Fruit fly (Drosophila melanogaster) whole organism: Measurements from ENCODE around the gene MED26.
A peak's percentile ranks its signal among the peaks of the same experiment; 100 is the strongest.

Source experiments
- CG8478 ChIP-seq: fragments of >200 bp; optimal IDR thresholded peaks from 2 replicates; lab custom pipeline; 2018; ENCODE audit warnings: inconsistent platforms
- Dll ChIP-seq: fragments of >200 bp; optimal IDR thresholded peaks from 2 replicates; lab custom pipeline; 2017
- EcR ChIP-seq, 2 experiments: fragments of >200 bp; optimal IDR thresholded peaks; 2 replicates each; lab custom pipeline; 2017; ENCODE audit warnings: missing biosample characterization in 2 of 2, missing genetic modification characterization in 2 of 2, missing genetic modification reagents in 2 of 2
- pan ChIP-seq: fragments of >200 bp; optimal IDR thresholded peaks from 2 replicates; lab custom pipeline; 2017
- psq ChIP-seq: fragments of >200 bp; optimal IDR thresholded peaks from 2 replicates; lab custom pipeline; 2017
- usp ChIP-seq: fragments of >200 bp; optimal IDR thresholded peaks from 2 replicates; lab custom pipeline; 2017; ENCODE audit warnings: missing biosample characterization, missing genetic modification characterization, mixed read lengths

The MED26 gene

DNA sequence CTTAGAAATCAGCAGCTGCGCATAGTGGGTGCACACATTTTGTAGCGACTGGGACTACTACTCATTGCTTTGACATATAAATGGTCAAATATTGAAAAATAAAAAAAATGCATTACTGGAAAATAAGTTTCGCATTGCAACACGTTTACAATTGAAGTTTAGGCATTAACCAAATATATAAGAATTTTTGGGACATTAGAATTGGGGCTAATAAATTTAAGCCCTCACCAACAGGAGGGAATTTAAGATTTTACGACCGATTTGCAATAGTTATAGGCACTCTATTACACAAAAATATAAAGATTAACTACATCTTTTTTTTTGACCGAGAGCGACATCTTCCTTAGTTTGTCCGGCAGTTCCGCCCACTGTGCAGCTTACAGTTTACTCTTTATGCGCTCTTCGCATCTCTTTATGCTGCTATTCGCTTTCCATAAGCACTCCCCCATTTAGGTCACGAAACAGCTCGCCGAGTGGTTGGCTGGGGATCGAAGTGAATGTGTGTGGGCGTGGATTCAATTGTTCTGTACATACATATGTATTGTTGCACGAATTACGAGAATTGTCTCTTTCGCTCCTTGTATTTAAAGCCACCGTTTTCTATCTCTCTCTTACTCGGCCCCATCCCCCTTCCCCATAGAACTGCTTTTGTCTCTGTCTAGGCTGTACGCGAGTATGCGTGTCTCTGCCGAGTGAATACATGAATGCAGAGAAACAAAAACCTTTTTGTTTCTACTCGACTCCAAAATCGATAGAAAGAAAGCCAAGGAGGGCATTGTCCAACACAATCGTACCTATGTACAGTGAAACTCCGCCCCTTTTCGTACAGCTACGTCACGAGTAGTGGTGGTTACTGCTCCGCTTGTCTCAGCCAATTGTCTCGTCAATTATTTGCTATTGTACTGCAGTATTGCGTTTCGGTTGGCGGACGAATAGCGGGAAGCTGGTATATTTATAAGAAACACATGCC is 18.9 kb upstream of the MED26 start:
- TF ChIP-seq psq (lab: Kevin White, UChicago): no peak
- TF ChIP-seq CG8478 (lab: Kevin White, UChicago): peak; percentile 28
- TF ChIP-seq EcR (GFP tag; optimal IDR thresholded peaks at IDR 0.05; lab: Kevin White, UChicago): no peak
- no peak for TF ChIP-seq pan
- TF ChIP-seq Dll (lab: Kevin White, UChicago): no peak

DNA sequence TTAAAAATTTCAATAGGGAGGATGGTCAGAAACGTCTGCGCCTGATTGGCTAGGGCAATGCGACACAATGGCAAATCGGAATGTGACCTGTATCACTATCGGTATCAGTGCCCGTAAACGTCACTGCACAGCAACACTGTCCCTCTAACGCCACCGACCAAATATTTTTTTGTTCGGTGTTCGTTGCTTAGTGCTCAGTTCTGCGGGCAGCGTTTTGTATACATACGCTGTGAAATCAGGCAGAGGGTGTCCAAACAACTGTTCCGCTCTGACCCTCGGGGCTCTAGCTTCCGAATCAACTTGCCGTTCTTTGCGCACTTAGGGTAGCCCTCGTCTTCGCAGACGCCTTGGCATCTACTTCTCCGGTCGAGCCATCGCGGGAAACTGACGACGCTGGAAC is 18.2 kb upstream of the MED26 start:
- TF ChIP-seq EcR (GFP tag; optimal IDR thresholded peaks at IDR 0.05; lab: Kevin White, UChicago) (no peak), CG8478 (lab: Kevin White, UChicago) (no peak), Dll (lab: Kevin White, UChicago) (no peak), usp (GFP tag; lab: Kevin White, UChicago) (no peak), pan (no peak), psq (lab: Kevin White, UChicago) (no peak)

DNA sequence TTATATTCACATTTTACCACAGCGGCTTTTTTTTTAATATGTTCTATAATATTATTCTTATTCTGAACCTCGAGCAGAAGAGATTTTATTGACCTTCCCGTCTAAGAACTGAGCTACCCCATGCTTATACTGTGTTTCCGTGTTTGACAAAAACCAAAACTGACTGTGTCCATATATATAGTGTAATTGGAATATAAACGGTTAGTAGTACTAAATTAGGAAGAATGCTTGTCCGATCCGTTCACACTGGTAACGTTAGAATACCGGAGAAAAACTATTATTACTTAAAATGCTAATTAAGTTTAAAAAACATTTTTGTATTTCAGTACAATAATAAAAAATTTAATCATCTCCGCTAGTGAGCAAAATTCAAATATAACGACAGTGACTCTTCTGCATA is 428 bp downstream of the MED26 start:
- TF ChIP-seq CG8478 (lab: Kevin White, UChicago) (no peak), pan (no peak), psq (lab: Kevin White, UChicago) (no peak), Dll (lab: Kevin White, UChicago) (no peak), EcR (GFP tag; optimal IDR thresholded peaks at IDR 0.05; lab: Kevin White, UChicago) (no peak), usp (GFP tag; lab: Kevin White, UChicago) (no peak)

DNA sequence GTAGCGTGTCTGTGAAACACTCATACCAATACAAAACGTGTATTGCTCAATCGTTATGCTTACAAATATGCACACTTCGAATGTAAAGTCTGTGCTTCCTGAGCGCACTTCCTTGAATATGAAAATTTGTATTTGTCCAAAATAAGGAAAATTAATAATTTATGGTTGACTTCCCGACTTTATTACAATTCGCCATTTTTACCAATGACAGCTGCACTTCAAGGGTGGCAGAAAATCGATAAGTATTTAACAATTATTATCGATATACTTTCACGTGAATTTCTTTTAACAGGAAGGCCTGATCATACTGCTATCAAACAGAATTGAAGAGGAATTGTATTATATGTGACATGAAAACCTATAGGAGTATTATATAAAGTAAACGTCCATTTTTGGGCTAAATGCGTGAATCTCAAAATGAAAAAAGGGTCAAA is 1.4 kb downstream of the MED26 start:
- no peak for TF ChIP-seq usp (GFP tag; lab: Kevin White, UChicago)
- TF ChIP-seq CG8478 (lab: Kevin White, UChicago): no peak
- no peak for TF ChIP-seq EcR (GFP tag; optimal IDR thresholded peaks at IDR 0.05; lab: Kevin White, UChicago)
- no peak for TF ChIP-seq psq (lab: Kevin White, UChicago)
- TF ChIP-seq Dll (lab: Kevin White, UChicago): no peak
- no peak for TF ChIP-seq pan
